Fruit fly (Drosophila melanogaster) whole organism, embryonic: Measurements from ENCODE around the gene Nup153.
A peak's percentile ranks its signal among the peaks of the same experiment; 100 is the strongest.

ENCODE experiments used
- BtbVII ChIP-seq: fragments of 200-800 bp; sonication (Bioruptor generic); optimal IDR thresholded peaks from 3 replicates; lab custom pipeline; 2017; ENCODE audit warnings: missing biosample characterization, mild to moderate bottlenecking, missing genetic modification characterization
- C15 ChIP-seq: fragments of 200-800 bp; sonication (Bioruptor generic); IDR thresholded peaks from 3 replicates; pipeline ENCODE4 v1.3.6; 2022; ENCODE audit warnings: missing biosample characterization, missing genetic modification characterization
- CG11093 ChIP-seq: fragments of 200-800 bp; sonication (Bioruptor generic); IDR thresholded peaks from 3 replicates; pipeline ENCODE4 v1.3.6; 2022; ENCODE audit warnings: missing biosample characterization, missing genetic modification characterization
- CG12769 ChIP-seq: fragments of 200-800 bp; sonication (Bioruptor generic); optimal IDR thresholded peaks from 2 replicates; lab custom pipeline; 2019; ENCODE audit warnings: missing biosample characterization, mild to moderate bottlenecking, missing genetic modification characterization, moderate library complexity
- CG13424 ChIP-seq: fragments of 200-800 bp; sonication (Bioruptor generic); optimal IDR thresholded peaks from 2 replicates; lab custom pipeline; 2019; ENCODE audit warnings: missing biosample characterization, mild to moderate bottlenecking, missing genetic modification characterization, moderate library complexity
- CG17829 ChIP-seq: fragments of 200-800 bp; optimal IDR thresholded peaks from 2 replicates; lab custom pipeline; 2019; ENCODE audit warnings: missing biosample characterization, mild to moderate bottlenecking, missing genetic modification characterization, moderate library complexity
- CG18619 ChIP-seq: fragments of 200-800 bp; sonication (Bioruptor generic); optimal IDR thresholded peaks from 3 replicates; lab custom pipeline; 2017; ENCODE audit warnings: missing biosample characterization, mild to moderate bottlenecking, missing genetic modification characterization
- CG2129 ChIP-seq: fragments of 200-800 bp; sonication (Bioruptor generic); IDR thresholded peaks from 2 replicates; pipeline ENCODE4 v1.3.6; 2022; ENCODE audit warnings: missing biosample characterization, missing genetic modification characterization; ENCODE audit not compliant: partially characterized antibody
- CG34376 ChIP-seq: fragments of 200-800 bp; sonication (Bioruptor generic); optimal IDR thresholded peaks from 2 replicates; lab custom pipeline; 2018; ENCODE audit warnings: missing biosample characterization, mild to moderate bottlenecking, missing genetic modification characterization
- CG3838 ChIP-seq: fragments of 200-800 bp; sonication (Bioruptor generic); optimal IDR thresholded peaks from 3 replicates; lab custom pipeline; 2016; ENCODE audit warnings: missing biosample characterization, missing genetic modification characterization
- CG3995 ChIP-seq: fragments of 200-800 bp; sonication (Bioruptor generic); optimal IDR thresholded peaks from 3 replicates; lab custom pipeline; 2016; ENCODE audit warnings: missing biosample characterization, missing genetic modification characterization
- CG4328 ChIP-seq: fragments of 200-800 bp; sonication (Bioruptor generic); optimal IDR thresholded peaks from 3 replicates; lab custom pipeline; 2017; ENCODE audit warnings: missing biosample characterization, missing genetic modification reagents, missing genetic modification characterization
- CG4360 ChIP-seq: fragments of 200-800 bp; sonication (Bioruptor generic); IDR thresholded peaks from 2 replicates; pipeline ENCODE4 v1.3.6; 2022; ENCODE audit warnings: missing biosample characterization, missing genetic modification characterization
- CG4820 ChIP-seq: fragments of 200-800 bp; sonication (Bioruptor generic); optimal IDR thresholded peaks from 3 replicates; lab custom pipeline; 2016; ENCODE audit warnings: missing biosample characterization, missing genetic modification characterization
- CG5953 ChIP-seq: fragments of 200-800 bp; sonication (Bioruptor generic); IDR thresholded peaks from 2 replicates; pipeline ENCODE4 v1.3.6; 2022; ENCODE audit warnings: missing biosample characterization, missing genetic modification characterization
- CG6689 ChIP-seq: fragments of 200-800 bp; sonication (Bioruptor generic); IDR thresholded peaks from 2 replicates; pipeline ENCODE4 v1.3.6; 2022; ENCODE audit warnings: missing biosample characterization, missing genetic modification characterization
- CG8478 ChIP-seq: fragments of >200 bp; optimal IDR thresholded peaks from 2 replicates; lab custom pipeline; 2018
- CG8924 ChIP-seq: fragments of 200-800 bp; optimal IDR thresholded peaks from 3 replicates; lab custom pipeline; 2019; ENCODE audit warnings: missing biosample characterization, mild to moderate bottlenecking, missing genetic modification characterization, moderate library complexity
- CG9727 ChIP-seq: fragments of 200-800 bp; sonication (Bioruptor generic); optimal IDR thresholded peaks from 3 replicates; lab custom pipeline; 2017; ENCODE audit warnings: missing biosample characterization, mild to moderate bottlenecking, missing genetic modification characterization
- CHES-1-like ChIP-seq: fragments of 200-800 bp; sonication (Bioruptor generic); optimal IDR thresholded peaks from 2 replicates; lab custom pipeline; 2016; ENCODE audit warnings: missing biosample characterization, missing genetic modification characterization
- Dad ChIP-seq: fragments of 200-800 bp; sonication (Bioruptor generic); optimal IDR thresholded peaks from 3 replicates; lab custom pipeline; 2016; ENCODE audit warnings: missing biosample characterization, missing genetic modification characterization
- Doc2 ChIP-seq: fragments of 200-800 bp; sonication (Bioruptor generic); IDR thresholded peaks from 2 replicates; pipeline ENCODE4 v1.3.6; 2022; ENCODE audit warnings: missing biosample characterization, missing genetic modification characterization
- Fer2 ChIP-seq: fragments of 200-800 bp; sonication (Bioruptor generic); optimal IDR thresholded peaks from 2 replicates; lab custom pipeline; 2018; ENCODE audit warnings: missing biosample characterization, mild to moderate bottlenecking, missing genetic modification characterization, moderate library complexity
- Lim3 ChIP-seq: fragments of 200-800 bp; sonication (Bioruptor generic); IDR thresholded peaks from 2 replicates; pipeline ENCODE4 v1.3.6; 2022; ENCODE audit warnings: missing biosample characterization, missing genetic modification characterization
- MBD-R2 ChIP-seq: fragments of 200-800 bp; sonication (Bioruptor generic); IDR thresholded peaks from 2 replicates; pipeline ENCODE4 v1.3.6; 2022; ENCODE audit warnings: missing biosample characterization, missing genetic modification characterization
- MESR4 ChIP-seq: fragments of 200-800 bp; sonication (Bioruptor generic); optimal IDR thresholded peaks from 2 replicates; lab custom pipeline; 2018; ENCODE audit warnings: missing biosample characterization, mild to moderate bottlenecking, missing genetic modification characterization, moderate library complexity
- MTF-1 ChIP-seq: fragments of 200-800 bp; sonication (Bioruptor generic); optimal IDR thresholded peaks from 2 replicates; lab custom pipeline; 2018; ENCODE audit warnings: missing biosample characterization, mild to moderate bottlenecking, missing genetic modification characterization, borderline replicate concordance
- Mrtf ChIP-seq: fragments of 200-800 bp; sonication (Bioruptor generic); IDR thresholded peaks from 3 replicates; pipeline ENCODE4 v1.3.6; 2022; ENCODE audit warnings: missing biosample characterization, missing genetic modification characterization
- NC2β ChIP-seq: fragments of 200-800 bp; sonication (Bioruptor generic); optimal IDR thresholded peaks from 2 replicates; lab custom pipeline; 2016; ENCODE audit warnings: missing biosample characterization, missing genetic modification characterization
- Poxn ChIP-seq: fragments of 200-800 bp; sonication (Bioruptor generic); IDR thresholded peaks from 2 replicates; pipeline ENCODE4 v1.3.6; 2022; ENCODE audit warnings: missing biosample characterization, missing genetic modification characterization
- Sox100B ChIP-seq: fragments of 200-800 bp; sonication (Bioruptor generic); optimal IDR thresholded peaks from 3 replicates; lab custom pipeline; 2018; ENCODE audit warnings: missing biosample characterization, mild to moderate bottlenecking, missing genetic modification characterization
- Vsx1 ChIP-seq: fragments of 200-800 bp; sonication (Bioruptor generic); optimal IDR thresholded peaks from 2 replicates; lab custom pipeline; 2017; ENCODE audit warnings: missing biosample characterization, mild to moderate bottlenecking, missing genetic modification characterization, missing genetic modification reagents
- YL-1 ChIP-seq: fragments of 200-800 bp; sonication (Bioruptor generic); optimal IDR thresholded peaks from 3 replicates; lab custom pipeline; 2017; ENCODE audit warnings: missing biosample characterization, mild to moderate bottlenecking, missing genetic modification characterization
- ato ChIP-seq: fragments of 200-800 bp; sonication (Bioruptor generic); IDR thresholded peaks from 2 replicates; pipeline ENCODE4 v1.3.6; 2022; ENCODE audit warnings: missing biosample characterization, missing genetic modification characterization; ENCODE audit not compliant: partially characterized antibody
- az2 ChIP-seq: fragments of 200-800 bp; sonication (Bioruptor generic); optimal IDR thresholded peaks from 3 replicates; lab custom pipeline; 2016; ENCODE audit warnings: missing biosample characterization, missing genetic modification characterization
- bsh ChIP-seq, 2 experiments: fragments of 200-800 bp; sonication (Bioruptor generic); optimal IDR thresholded peaks; 2 replicates each; lab custom pipeline; 2017 to 2018; ENCODE audit warnings: mild to moderate bottlenecking in 2 of 2, missing biosample characterization in 2 of 2, missing genetic modification characterization in 2 of 2, moderate library complexity in 1 of 2
- da ChIP-seq: fragments of 200-800 bp; sonication (Bioruptor generic); optimal IDR thresholded peaks from 2 replicates; lab custom pipeline; 2016; ENCODE audit warnings: missing biosample characterization, missing genetic modification characterization
- dm ChIP-seq: fragments of 200-800 bp; sonication (Bioruptor generic); optimal IDR thresholded peaks from 3 replicates; lab custom pipeline; 2016; ENCODE audit warnings: missing biosample characterization, missing genetic modification characterization
- gem ChIP-seq: fragments of 200-800 bp; sonication (Bioruptor generic); optimal IDR thresholded peaks from 2 replicates; lab custom pipeline; 2019; ENCODE audit warnings: missing biosample characterization, mild to moderate bottlenecking, missing genetic modification characterization, moderate library complexity
- grn ChIP-seq: fragments of 200-800 bp; sonication (Bioruptor generic); optimal IDR thresholded peaks from 3 replicates; lab custom pipeline; 2017; ENCODE audit warnings: missing biosample characterization, missing genetic modification characterization
- insv ChIP-seq, 2 experiments: fragments of 200-800 bp; sonication (Bioruptor generic); optimal IDR thresholded peaks; 3 replicates each; lab custom pipeline; 2016 to 2018; ENCODE audit warnings: missing biosample characterization in 2 of 2, missing genetic modification characterization in 2 of 2
- jing ChIP-seq: fragments of 200-800 bp; sonication (Bioruptor generic); optimal IDR thresholded peaks from 2 replicates; lab custom pipeline; 2018; ENCODE audit warnings: missing biosample characterization, mild to moderate bottlenecking, missing genetic modification characterization
- lbe ChIP-seq: fragments of 200-800 bp; sonication (Bioruptor generic); optimal IDR thresholded peaks from 2 replicates; lab custom pipeline; 2016; ENCODE audit warnings: missing biosample characterization, mild to moderate bottlenecking, missing genetic modification characterization
- lov ChIP-seq, 2 experiments: fragments of 200-800 bp in 1 of 2; fragments of >200 bp in 1 of 2; sonication (Bioruptor generic) in 1 of 2; IDR thresholded peaks in 1 of 2; optimal IDR thresholded peaks in 1 of 2; 2 replicates in 1 of 2; 3 replicates in 1 of 2; pipeline versions ENCODE4 v1.3.6 to Lab custom; 2017 to 2022; ENCODE audit warnings: missing biosample characterization in 1 of 2, missing genetic modification characterization in 1 of 2
- mam ChIP-seq: fragments of 200-800 bp; sonication (Bioruptor generic); optimal IDR thresholded peaks from 3 replicates; lab custom pipeline; 2016; ENCODE audit warnings: missing biosample characterization, missing genetic modification characterization
- pita ChIP-seq: fragments of 200-800 bp; sonication (Bioruptor generic); optimal IDR thresholded peaks from 2 replicates; lab custom pipeline; 2017; ENCODE audit warnings: missing biosample characterization, mild to moderate bottlenecking, missing genetic modification characterization
- stwl ChIP-seq: fragments of 200-800 bp; sonication (Bioruptor generic); optimal IDR thresholded peaks from 3 replicates; lab custom pipeline; 2018; ENCODE audit warnings: missing biosample characterization, mild to moderate bottlenecking, missing genetic modification characterization, moderate library complexity
- tna ChIP-seq: fragments of 200-800 bp; sonication (Bioruptor generic); IDR thresholded peaks from 2 replicates; pipeline ENCODE4 v1.3.6; 2022; ENCODE audit warnings: missing biosample characterization, missing genetic modification characterization; ENCODE audit not compliant: partially characterized antibody
- trem ChIP-seq: fragments of 200-800 bp; optimal IDR thresholded peaks from 3 replicates; lab custom pipeline; 2019; ENCODE audit warnings: missing biosample characterization, mild to moderate bottlenecking, missing genetic modification characterization, moderate library complexity
- trh ChIP-seq: fragments of 200-800 bp; sonication (Bioruptor generic); optimal IDR thresholded peaks from 2 replicates; lab custom pipeline; 2016; ENCODE audit warnings: missing biosample characterization, missing genetic modification characterization

Nup153 gene

DNA sequence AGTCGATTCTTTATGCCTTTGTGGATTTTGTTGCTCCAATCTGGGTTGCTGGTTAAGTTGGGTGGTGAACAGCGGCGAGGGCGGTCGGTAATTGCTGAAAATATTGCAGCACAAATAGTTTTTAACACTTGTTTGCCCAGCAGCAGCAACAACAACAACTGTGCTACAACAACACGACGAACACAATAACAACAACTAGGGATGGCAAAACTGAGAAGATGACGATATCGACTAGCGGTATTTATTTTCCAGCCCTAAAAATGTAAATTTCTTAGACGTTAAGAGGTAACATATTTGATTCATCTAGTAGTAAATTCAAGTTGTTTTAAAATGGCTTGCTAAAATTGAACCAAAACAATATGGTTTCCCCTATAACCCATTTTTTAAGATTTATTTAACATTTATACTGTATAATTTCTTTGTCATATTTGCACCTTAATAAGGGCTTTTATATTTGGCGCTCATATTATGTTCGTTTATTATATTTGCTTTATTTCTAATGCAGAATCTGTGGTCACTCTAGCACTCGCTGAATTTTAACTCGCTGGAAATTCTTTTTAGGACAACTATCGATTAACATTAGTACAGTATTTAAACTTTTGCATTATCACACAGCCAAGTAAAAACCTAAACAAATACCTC lies 584 bp upstream of the Nup153 start (continued):
- TF ChIP-seq CG4328 (GFP tag; lab: Kevin White, UChicago) (no peak), Vsx1 (GFP tag; lab: Kevin White, UChicago) (no peak), az2 (GFP tag; lab: Kevin White, UChicago) (peak; percentile 4), CG11093 (no peak), NC2β (no peak), CG12769 (no peak), Fer2 (tag; lab: Kevin White, UChicago) (no peak), CG34376 (GFP tag; lab: Kevin White, UChicago) (peak; percentile 4), CG8478 (lab: Kevin White, UChicago) (no peak), da (GFP tag; lab: Kevin White, UChicago) (no peak), CG9727 (GFP tag; lab: Kevin White, UChicago) (peak; percentile 0), Doc2 (GFP tag; lab: Robert Waterston, UW) (no peak), YL-1 (GFP tag; lab: Kevin White, UChicago) (peak; percentile 15), lbe (GFP tag; lab: Kevin White, UChicago) (no peak), CG17829 (peak; percentile 5), CG13424 (tag; lab: Kevin White, UChicago) (peak; percentile 2), CG5953 (no peak), CG4820 (GFP tag; lab: Kevin White, UChicago) (no peak), Poxn (no peak), MBD-R2 (GFP tag; lab: Robert Waterston, UW) (peak; percentile 42; the same call in 1 of the 2 replicates), CG6689 (GFP tag; lab: Robert Waterston, UW) (no peak), CG8924 (tag; lab: Kevin White, UChicago) (no peak), Lim3 (GFP tag; lab: Robert Waterston, UW) (no peak), MESR4 (peak; percentile 68), CG18619 (GFP tag; lab: Kevin White, UChicago) (peak; percentile 6), CG2129 (GFP tag; lab: Robert Waterston, UW) (no peak), trem (tag; lab: Kevin White, UChicago) (peak; percentile 27), lov (optimal IDR thresholded peaks at IDR 0.05; lab: Kevin White, UChicago) (no peak), lov (GFP tag; IDR thresholded peaks at IDR 0.05; lab: Robert Waterston, UW) (no peak), pita (GFP tag; lab: Kevin White, UChicago) (no peak), CHES-1-like (GFP tag; lab: Kevin White, UChicago) (no peak), BtbVII (GFP tag; lab: Kevin White, UChicago) (no peak), Sox100B (GFP tag; lab: Kevin White, UChicago) (no peak), grn (no peak), ato (GFP tag; lab: Robert Waterston, UW) (no peak), bsh (GFP tag; optimal IDR thresholded peaks at IDR 0.05; lab: Kevin White, UChicago) (no peak), trh (GFP tag; lab: Kevin White, UChicago) (peak; percentile 6), gem (tag; lab: Kevin White, UChicago) (no peak), C15 (no peak), mam (no peak), jing (GFP tag; lab: Kevin White, UChicago) (no peak), dm (GFP tag; lab: Kevin White, UChicago) (no peak), CG3838 (GFP tag; lab: Kevin White, UChicago) (no peak), CG4360 (GFP tag; lab: Robert Waterston, UW) (peak; percentile 99), Dad (GFP tag; lab: Kevin White, UChicago) (no peak), insv (GFP tag; optimal IDR thresholded peaks at IDR 0.05; lab: Kevin White, UChicago) (no peak), stwl (tag; lab: Kevin White, UChicago) (peak; percentile 26), CG3995 (GFP tag; lab: Kevin White, UChicago) (no peak), tna (GFP tag; lab: Robert Waterston, UW) (no peak), Mrtf (no peak), MTF-1 (no peak)
